Fruit fly (Drosophila melanogaster) whole organism, prepupa: ENCODE data around the gene Taf12.

Experiments used
- CG10669 ChIP-seq: fragments of 200-800 bp; sonication (Bioruptor generic); optimal IDR thresholded peaks from 3 replicates; lab custom pipeline; 2018; ENCODE audit warnings: missing biosample characterization, mild to moderate bottlenecking, missing genetic modification characterization, moderate library complexity
- CG11294 ChIP-seq: fragments of 200-800 bp; sonication (Bioruptor generic); IDR thresholded peaks from 2 replicates; pipeline ENCODE4 v1.3.6; 2022; ENCODE audit warnings: missing biosample characterization, missing genetic modification characterization
- CG15336 ChIP-seq: fragments of 200-800 bp; sonication (Bioruptor generic); IDR thresholded peaks from 2 replicates; pipeline ENCODE4 v1.3.6; 2022; ENCODE audit warnings: missing biosample characterization, missing genetic modification characterization
- CG1621 ChIP-seq: fragments of 200-800 bp; sonication (Bioruptor generic); optimal IDR thresholded peaks from 3 replicates; lab custom pipeline; 2018; ENCODE audit warnings: missing biosample characterization, mild to moderate bottlenecking, missing genetic modification characterization
- CG3032 ChIP-seq: fragments of 200-800 bp; optimal IDR thresholded peaks from 2 replicates; lab custom pipeline; 2019; ENCODE audit warnings: missing biosample characterization, mild to moderate bottlenecking, missing genetic modification characterization, moderate library complexity
- CG31627 ChIP-seq: fragments of 200-800 bp; sonication (Bioruptor generic); optimal IDR thresholded peaks from 3 replicates; lab custom pipeline; 2016; ENCODE audit warnings: missing biosample characterization, missing genetic modification characterization
- CG32006 ChIP-seq: fragments of 200-800 bp; sonication (Bioruptor generic); optimal IDR thresholded peaks from 3 replicates; lab custom pipeline; 2017; ENCODE audit warnings: missing biosample characterization, mild to moderate bottlenecking, missing genetic modification characterization
- CG6163 ChIP-seq: fragments of 200-800 bp; sonication (Bioruptor generic); IDR thresholded peaks from 3 replicates; pipeline ENCODE4 v1.3.6; 2022; ENCODE audit warnings: missing biosample characterization, missing genetic modification characterization
- CG6792 ChIP-seq: fragments of 200-800 bp; sonication (Bioruptor generic); optimal IDR thresholded peaks from 3 replicates; lab custom pipeline; 2016; ENCODE audit warnings: missing biosample characterization, missing genetic modification characterization
- CG6808 ChIP-seq: fragments of 200-800 bp; sonication (Bioruptor generic); optimal IDR thresholded peaks from 3 replicates; lab custom pipeline; 2017; ENCODE audit warnings: missing biosample characterization, missing genetic modification characterization, mild to moderate bottlenecking, moderate library complexity, missing genetic modification reagents
- CG6854 ChIP-seq: fragments of 200-800 bp; sonication (Bioruptor generic); optimal IDR thresholded peaks from 2 replicates; lab custom pipeline; 2017; ENCODE audit warnings: missing biosample characterization, mild to moderate bottlenecking, missing genetic modification characterization
- CG8319 ChIP-seq: fragments of 200-800 bp; sonication (Bioruptor generic); optimal IDR thresholded peaks from 3 replicates; lab custom pipeline; 2016; ENCODE audit warnings: missing biosample characterization, missing genetic modification characterization
- Eip75B ChIP-seq: fragments of 200-800 bp; sonication (Bioruptor generic); optimal IDR thresholded peaks from 3 replicates; lab custom pipeline; 2016; ENCODE audit warnings: missing biosample characterization, missing genetic modification characterization
- Eip78C ChIP-seq: fragments of 200-800 bp; sonication (Bioruptor generic); peaks from one replicate; lab custom pipeline; 2016; ENCODE audit warnings: missing biosample characterization, missing genetic modification characterization
- Eip93F ChIP-seq: fragments of 200-800 bp; sonication (Bioruptor generic); optimal IDR thresholded peaks from 2 replicates; lab custom pipeline; 2016; ENCODE audit warnings: missing biosample characterization, mild to moderate bottlenecking, missing genetic modification characterization
- Ets21C ChIP-seq: fragments of 200-800 bp; sonication (Bioruptor generic); optimal IDR thresholded peaks from 3 replicates; lab custom pipeline; 2016; ENCODE audit warnings: missing biosample characterization, missing genetic modification characterization
- OdsH ChIP-seq: fragments of 200-800 bp; sonication (Bioruptor generic); optimal IDR thresholded peaks from 3 replicates; lab custom pipeline; 2016; ENCODE audit warnings: missing biosample characterization, missing genetic modification characterization
- Smox ChIP-seq: fragments of 200-800 bp; sonication (Bioruptor generic); optimal IDR thresholded peaks from 3 replicates; lab custom pipeline; 2016; ENCODE audit warnings: missing biosample characterization, missing genetic modification characterization
- Sox102F ChIP-seq: fragments of 200-800 bp; sonication (Bioruptor generic); optimal IDR thresholded peaks from 2 replicates; lab custom pipeline; 2016; ENCODE audit warnings: missing biosample characterization, mild to moderate bottlenecking, missing genetic modification characterization
- Sox14 ChIP-seq: fragments of 200-800 bp; sonication (Bioruptor generic); optimal IDR thresholded peaks from 3 replicates; lab custom pipeline; 2016; ENCODE audit warnings: missing biosample characterization, missing genetic modification characterization
- acj6 ChIP-seq: fragments of 200-800 bp; sonication (Bioruptor generic); optimal IDR thresholded peaks from 3 replicates; lab custom pipeline; 2016; ENCODE audit warnings: missing biosample characterization, missing genetic modification characterization
- dac ChIP-seq: fragments of 200-800 bp; sonication (Bioruptor generic); optimal IDR thresholded peaks from 2 replicates; lab custom pipeline; 2017; ENCODE audit warnings: missing biosample characterization, mild to moderate bottlenecking, missing genetic modification characterization
- dsx ChIP-seq: fragments of 200-800 bp; optimal IDR thresholded peaks from 3 replicates; lab custom pipeline; 2019; ENCODE audit warnings: missing biosample characterization, mild to moderate bottlenecking, missing genetic modification characterization, moderate library complexity; ENCODE audit not compliant: poor library complexity, severe bottlenecking
- eg ChIP-seq: fragments of 200-800 bp; sonication (Bioruptor generic); IDR thresholded peaks from 3 replicates; pipeline ENCODE4 v1.3.6; 2022; ENCODE audit warnings: missing biosample characterization, missing genetic modification characterization
- fd59A ChIP-seq: fragments of 200-800 bp; sonication (Bioruptor generic); optimal IDR thresholded peaks from 2 replicates; lab custom pipeline; 2017; ENCODE audit warnings: missing biosample characterization, mild to moderate bottlenecking, missing genetic modification characterization, missing genetic modification reagents
- fkh ChIP-seq: fragments of 200-800 bp; sonication (Bioruptor generic); optimal IDR thresholded peaks from 3 replicates; lab custom pipeline; 2017; ENCODE audit warnings: missing biosample characterization, mild to moderate bottlenecking, missing genetic modification characterization, moderate library complexity
- lz ChIP-seq: fragments of 200-800 bp; sonication (Bioruptor generic); optimal IDR thresholded peaks from 3 replicates; lab custom pipeline; 2016; ENCODE audit warnings: missing biosample characterization, missing genetic modification characterization
- pdm3 ChIP-seq: fragments of 200-800 bp; sonication (Bioruptor generic); optimal IDR thresholded peaks from 3 replicates; lab custom pipeline; 2016; ENCODE audit warnings: missing biosample characterization, missing genetic modification characterization
- spab ChIP-seq: fragments of 200-800 bp; sonication (Bioruptor generic); optimal IDR thresholded peaks from 2 replicates; lab custom pipeline; 2017; ENCODE audit warnings: missing biosample characterization, mild to moderate bottlenecking, missing genetic modification characterization, missing genetic modification reagents
- ss ChIP-seq, 2 experiments: fragments of 200-800 bp; sonication (Bioruptor generic); optimal IDR thresholded peaks; 2 replicates in 1 of 2; 3 replicates in 1 of 2; lab custom pipeline; 2017 to 2018; ENCODE audit warnings: mild to moderate bottlenecking in 2 of 2, missing biosample characterization in 2 of 2, missing genetic modification characterization in 2 of 2, moderate library complexity in 1 of 2
- vri ChIP-seq: fragments of 200-800 bp; sonication (Bioruptor generic); optimal IDR thresholded peaks from 3 replicates; lab custom pipeline; 2016; ENCODE audit warnings: missing biosample characterization, mild to moderate bottlenecking, missing genetic modification characterization

The Taf12 gene

DNA sequence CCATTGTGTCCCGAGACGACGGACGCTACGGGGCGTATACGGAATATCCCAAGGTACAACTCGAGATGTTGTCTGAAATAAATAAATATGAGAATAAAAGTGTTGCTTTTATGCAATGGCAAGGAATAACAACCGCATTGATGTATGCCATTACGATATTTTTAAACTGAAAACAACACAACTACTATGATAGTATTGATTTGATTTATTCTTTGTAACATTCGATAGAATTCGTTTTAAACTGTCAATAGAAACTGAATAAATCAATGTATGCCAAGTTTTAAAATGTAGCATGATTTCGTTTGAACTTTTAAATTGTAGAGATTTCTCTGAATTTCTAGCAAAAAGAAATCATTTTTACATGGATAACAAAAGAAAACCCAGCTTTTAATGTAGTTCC lies 16.7 kb upstream of the Taf12 start, which contains the start of gene CG14717:
Gene CG14717 (plus strand): TSS at position 301 of the 400 bp plus-strand sequence.
- TF ChIP-seq CG6854 (GFP tag; lab: Kevin White, UChicago) = no peak
- TF ChIP-seq dac (GFP tag; lab: Kevin White, UChicago) = no peak
- TF ChIP-seq Ets21C (GFP tag; lab: Kevin White, UChicago) = no peak

DNA sequence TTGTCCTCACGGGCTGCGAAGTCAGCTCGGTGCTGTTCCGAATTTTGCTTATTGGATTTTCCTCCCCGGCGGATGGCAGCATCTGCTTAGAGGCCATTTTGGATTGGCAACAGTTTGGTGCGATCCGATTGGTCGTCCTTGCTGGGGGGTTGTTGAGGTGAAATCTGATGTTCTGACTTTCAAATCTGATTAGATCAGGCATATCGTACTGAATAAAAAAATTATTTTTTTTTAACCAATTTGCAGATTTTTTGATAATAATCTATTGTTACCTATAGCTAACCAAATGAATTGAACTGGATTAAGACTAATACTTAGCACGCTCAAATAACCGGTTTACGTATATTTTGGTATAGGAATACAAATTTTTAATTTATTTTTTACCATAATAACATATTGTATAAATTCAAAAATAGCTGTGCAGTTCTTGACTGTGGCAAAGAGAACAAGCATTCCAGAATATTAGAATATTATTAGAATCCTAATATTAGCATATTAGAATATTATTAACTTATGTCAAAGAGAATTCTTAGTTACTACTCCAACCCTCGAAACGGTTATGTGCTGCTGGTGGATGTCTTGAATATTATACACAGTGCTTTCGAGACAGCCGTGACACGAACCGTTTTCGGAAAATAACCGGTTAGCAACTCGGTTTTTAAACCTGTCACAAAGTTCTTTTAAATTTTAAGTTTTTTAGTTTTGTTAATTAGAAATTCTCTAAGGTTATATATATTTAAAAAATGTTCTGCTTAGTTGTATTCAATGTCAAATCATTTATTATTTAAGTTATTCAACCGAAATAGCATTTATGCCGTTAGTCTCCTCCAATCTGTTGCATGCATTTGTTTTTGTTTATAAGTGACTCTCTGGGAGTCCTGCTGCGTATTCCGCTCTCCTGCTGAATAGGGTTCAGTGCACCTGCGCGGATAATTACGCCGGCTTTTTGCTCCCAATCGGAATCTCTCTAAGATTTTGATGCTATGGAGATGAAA lies 15.1 kb upstream of the Taf12 start, which contains the start of gene Fer3:
Gene Fer3 (minus strand): TSS at position 1 of the 995 bp plus-strand sequence.
- TF ChIP-seq Eip78C (GFP tag; lab: Kevin White, UChicago) = peak; percentile 77
- no peak for TF ChIP-seq eg (GFP tag; lab: Robert Waterston, UW)
- TF ChIP-seq CG8319 (GFP tag; lab: Kevin White, UChicago) = no peak
- TF ChIP-seq CG6808 (GFP tag; lab: Kevin White, UChicago) = no peak
- TF ChIP-seq OdsH (GFP tag; lab: Kevin White, UChicago) = no peak
- no peak for TF ChIP-seq CG1621 (tag; lab: Kevin White, UChicago)
- TF ChIP-seq acj6 (GFP tag; lab: Kevin White, UChicago) = no peak
- no peak for TF ChIP-seq ss (GFP tag; optimal IDR thresholded peaks at IDR 0.05; lab: Kevin White, UChicago)
- 0 out of 2 replicates have a peak, but pooled peaks have one; percentile 5 for TF ChIP-seq CG11294 (GFP tag; lab: Robert Waterston, UW)
- TF ChIP-seq CG10669 (GFP tag; lab: Kevin White, UChicago) = peak; percentile 75

DNA sequence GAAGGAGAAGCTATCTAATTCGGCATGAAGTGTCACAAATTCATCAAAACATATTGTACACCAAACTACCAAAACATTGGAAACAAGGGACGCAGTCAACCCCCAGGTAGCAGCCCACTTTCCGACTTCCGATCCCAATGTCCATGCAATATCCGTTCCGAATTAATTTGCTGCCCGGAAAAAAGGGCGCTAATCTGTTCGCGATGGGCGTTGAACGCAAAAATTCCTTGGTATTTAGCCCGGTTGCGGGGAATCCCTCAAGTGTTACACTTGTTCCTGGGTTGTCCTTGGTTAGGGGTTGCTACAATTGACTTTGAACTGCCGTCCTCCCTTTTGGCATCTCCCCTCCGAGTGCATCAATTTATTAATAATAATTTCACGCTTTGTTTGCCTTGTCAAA lies 13.0 kb upstream of the Taf12 start:
- TF ChIP-seq Smox (GFP tag; lab: Kevin White, UChicago) = no peak
- TF ChIP-seq Ets21C (GFP tag; lab: Kevin White, UChicago) = no peak
- TF ChIP-seq CG31627 = no peak
- TF ChIP-seq CG6792 = no peak
- TF ChIP-seq lz = no peak
- TF ChIP-seq Eip93F (GFP tag; lab: Kevin White, UChicago) = no peak
- TF ChIP-seq dsx = no peak
- no peak for TF ChIP-seq Sox102F
- TF ChIP-seq CG32006 = no peak
- no peak for TF ChIP-seq fd59A
- no peak for TF ChIP-seq CG11294 (GFP tag; lab: Robert Waterston, UW)
- TF ChIP-seq vri (GFP tag; lab: Kevin White, UChicago) = no peak
- TF ChIP-seq CG6163 (GFP tag; lab: Robert Waterston, UW) = no peak
- no peak for TF ChIP-seq Sox14
- TF ChIP-seq fkh (GFP tag; lab: Kevin White, UChicago) = no peak
- no peak for TF ChIP-seq Eip75B (GFP tag; lab: Kevin White, UChicago)
- no peak for TF ChIP-seq OdsH (GFP tag; lab: Kevin White, UChicago)
- no peak for TF ChIP-seq CG3032 (tag; lab: Kevin White, UChicago)
- TF ChIP-seq spab (GFP tag; lab: Kevin White, UChicago) = no peak
- TF ChIP-seq CG15336 (GFP tag; lab: Robert Waterston, UW) = no peak

dm6 chr3R:11691747-11692146 lies 12.3 kb upstream of the Taf12 start, which contains the start of gene CG18765:
TSS of gene CG18765 (minus strand) at chr3R:11691799.
- TF ChIP-seq fkh (GFP tag; lab: Kevin White, UChicago) = peak; percentile 10
- TF ChIP-seq pdm3 (GFP tag; lab: Kevin White, UChicago) = no peak
